Worm (Caenorhabditis elegans) whole organism, L4 larva: ENCODE results near the gene fipr-25.
A peak's percentile ranks its signal among the peaks of the same experiment; 100 is the strongest.

Source experiments
- D1046.2 ChIP-seq: fragments of 200-800 bp; sonication (Bioruptor generic); IDR thresholded peaks from 2 replicates; pipeline ENCODE4 v1.3.6; 2022; ENCODE audit warnings: missing genetic modification characterization, missing compliant biosample characterization
- F44E2.7 ChIP-seq: fragments of 200-800 bp; sonication (Bioruptor generic); IDR thresholded peaks from 2 replicates; pipeline ENCODE4 v2.1.2; 2022; ENCODE audit warnings: missing genetic modification characterization, missing compliant biosample characterization
- R02D3.7 ChIP-seq: fragments of 150-350 bp; sonication (generic microtip); optimal IDR thresholded peaks from 3 replicates; lab custom pipeline; 2014; ENCODE audit warnings: missing biosample characterization, missing genetic modification characterization
- Y105C5A.15 ChIP-seq: fragments of 200-800 bp; sonication (Bioruptor generic); IDR thresholded peaks from 2 replicates; pipeline ENCODE4 v1.3.6; 2022; ENCODE audit warnings: missing genetic modification characterization, missing compliant biosample characterization
- aha-1 ChIP-seq: fragments of 150-350 bp; peaks from one replicate; lab custom pipeline; 2014; ENCODE audit warnings: missing biosample characterization, missing genetic modification characterization
- ama-1 ChIP-seq: fragments of 150-350 bp; optimal IDR thresholded peaks from 2 replicates; lab custom pipeline; 2014; ENCODE audit warnings: inconsistent platforms, mixed read lengths
- arid-1 ChIP-seq: fragments of 200-800 bp; sonication (Bioruptor generic); conservative IDR thresholded peaks from 2 replicates; pipeline ENCODE4 v1.3.6; 2022; ENCODE audit warnings: missing genetic modification reagents, missing genetic modification characterization, missing compliant biosample characterization
- attf-4 ChIP-seq: sonication (generic microtip); optimal IDR thresholded peaks from 3 replicates; lab custom pipeline; 2017; ENCODE audit warnings: missing biosample characterization, missing genetic modification characterization
- ceh-32 ChIP-seq: sonication (generic microtip); optimal IDR thresholded peaks from 2 replicates; lab custom pipeline; 2016; ENCODE audit warnings: mild to moderate bottlenecking, missing genetic modification characterization, missing compliant biosample characterization; ENCODE audit not compliant: poor library complexity
- ceh-62 ChIP-seq: sonication (generic microtip); optimal IDR thresholded peaks from 2 replicates; lab custom pipeline; 2017; ENCODE audit warnings: missing biosample characterization, missing genetic modification characterization
- ceh-82 ChIP-seq: sonication (generic microtip); optimal IDR thresholded peaks from 2 replicates; lab custom pipeline; 2017; ENCODE audit warnings: missing biosample characterization, missing genetic modification characterization
- ctbp-1 ChIP-seq: fragments of 200-800 bp; sonication (Bioruptor generic); IDR thresholded peaks from 2 replicates; pipeline ENCODE4 v1.3.6; 2022; ENCODE audit warnings: missing genetic modification reagents, missing genetic modification characterization, missing compliant biosample characterization
- daf-16 ChIP-seq, 3 experiments: sonication (generic microtip); optimal IDR thresholded peaks; 2 replicates each; lab custom pipeline; 2016 to 2017; ENCODE audit warnings: missing genetic modification characterization in 3 of 3, missing genetic modification reagents in 3 of 3, mild to moderate bottlenecking in 2 of 3, missing compliant biosample characterization in 2 of 3, missing biosample characterization in 1 of 3, moderate library complexity in 1 of 3
- dmd-6 ChIP-seq: fragments of 200-800 bp; sonication (Bioruptor generic); IDR thresholded peaks from 2 replicates; pipeline ENCODE4 v1.3.6; 2022; ENCODE audit warnings: missing genetic modification reagents, missing genetic modification characterization, missing compliant biosample characterization
- dmd-9 ChIP-seq: fragments of 200-800 bp; sonication (Bioruptor generic); IDR thresholded peaks from 2 replicates; pipeline ENCODE4 v1.3.6; 2022; ENCODE audit warnings: missing genetic modification reagents, missing genetic modification characterization, missing compliant biosample characterization
- dve-1 ChIP-seq: sonication (generic microtip); optimal IDR thresholded peaks from 2 replicates; lab custom pipeline; 2017; ENCODE audit warnings: antibody characterized with exemption, mild to moderate bottlenecking, missing genetic modification characterization, missing compliant biosample characterization; ENCODE audit not compliant: insufficient read depth
- fos-1 ChIP-seq: fragments of 150-350 bp; optimal IDR thresholded peaks from 2 replicates; lab custom pipeline; 2014; ENCODE audit warnings: missing biosample characterization, missing genetic modification characterization
- hif-1 ChIP-seq, 2 experiments: sonication (generic microtip); optimal IDR thresholded peaks; 2 replicates each; lab custom pipeline; 2016 to 2017; ENCODE audit warnings: missing compliant biosample characterization in 2 of 2, missing genetic modification characterization in 2 of 2, missing genetic modification reagents in 2 of 2, missing genotype in 2 of 2, mild to moderate bottlenecking in 1 of 2
- hlh-11 ChIP-seq: fragments of 200-800 bp; sonication (Bioruptor generic); optimal IDR thresholded peaks from 2 replicates; lab custom pipeline; 2018; ENCODE audit warnings: mild to moderate bottlenecking, missing genetic modification characterization, missing compliant biosample characterization
- lin-1 ChIP-seq: fragments of 200-800 bp; sonication (Bioruptor generic); IDR thresholded peaks from 2 replicates; pipeline ENCODE4 v1.3.6; 2022; ENCODE audit warnings: missing genetic modification reagents, missing genetic modification characterization, missing compliant biosample characterization
- lin-13 ChIP-seq: fragments of 150-350 bp; optimal IDR thresholded peaks from 2 replicates; lab custom pipeline; 2014; ENCODE audit warnings: missing biosample characterization, missing genetic modification reagents, missing genetic modification characterization
- lin-29 ChIP-seq: fragments of 200-800 bp; sonication (Bioruptor generic); IDR thresholded peaks from 2 replicates; pipeline ENCODE4 v1.3.6; 2022; ENCODE audit warnings: missing genetic modification reagents, missing genetic modification characterization, missing compliant biosample characterization
- lir-3 ChIP-seq: sonication (generic microtip); optimal IDR thresholded peaks from 2 replicates; lab custom pipeline; 2016; ENCODE audit warnings: mild to moderate bottlenecking, missing genetic modification characterization, missing compliant biosample characterization
- madf-5 ChIP-seq, 2 experiments: fragments of 200-800 bp; sonication (Bioruptor generic); IDR thresholded peaks; 2 replicates each; pipeline ENCODE4 v1.3.6; 2022; ENCODE audit warnings: missing compliant biosample characterization in 2 of 2, missing genetic modification characterization in 2 of 2
- mdt-29 ChIP-seq: fragments of 200-800 bp; sonication (Bioruptor generic); IDR thresholded peaks from 2 replicates; pipeline ENCODE4 v1.3.6; 2022; ENCODE audit warnings: missing genetic modification reagents, missing genetic modification characterization, missing compliant biosample characterization
- mep-1 ChIP-seq: fragments of 150-350 bp; sonication (generic microtip); optimal IDR thresholded peaks from 3 replicates; lab custom pipeline; 2014; ENCODE audit warnings: missing biosample characterization, missing genetic modification characterization
- mes-2 ChIP-seq: sonication (generic microtip); optimal IDR thresholded peaks from 2 replicates; lab custom pipeline; 2016; ENCODE audit warnings: missing genotype, mild to moderate bottlenecking, missing genetic modification characterization, missing compliant biosample characterization; ENCODE audit not compliant: poor library complexity, severe bottlenecking
- mxl-3 ChIP-seq: fragments of 200-800 bp; sonication (Bioruptor generic); optimal IDR thresholded peaks from 2 replicates; lab custom pipeline; 2018; ENCODE audit warnings: mild to moderate bottlenecking, missing genetic modification characterization, missing compliant biosample characterization
- nhr-10 ChIP-seq: fragments of 150-350 bp; optimal IDR thresholded peaks from 2 replicates; lab custom pipeline; 2014; ENCODE audit warnings: missing biosample characterization, missing genetic modification characterization
- nhr-11 ChIP-seq: fragments of 150-350 bp; optimal IDR thresholded peaks from 2 replicates; lab custom pipeline; 2014; ENCODE audit warnings: missing biosample characterization, missing genetic modification characterization
- nhr-25 ChIP-seq: sonication (generic microtip); optimal IDR thresholded peaks from 2 replicates; lab custom pipeline; 2017; ENCODE audit warnings: missing genetic modification characterization, mild to moderate bottlenecking, missing compliant biosample characterization, antibody characterized with exemption, moderate library complexity, borderline replicate concordance; ENCODE audit not compliant: insufficient read depth
- nhr-41 ChIP-seq: fragments of 200-800 bp; sonication (Bioruptor generic); IDR thresholded peaks from 2 replicates; pipeline ENCODE4 v1.3.6; 2022; ENCODE audit warnings: missing genetic modification reagents, missing genetic modification characterization, missing compliant biosample characterization
- nhr-42 ChIP-seq: fragments of 200-800 bp; sonication (Bioruptor generic); IDR thresholded peaks from 2 replicates; pipeline ENCODE4 v1.3.6; 2022; ENCODE audit warnings: missing genetic modification characterization, missing compliant biosample characterization
- nhr-48 ChIP-seq: sonication (generic microtip); optimal IDR thresholded peaks from 2 replicates; lab custom pipeline; 2016; ENCODE audit warnings: mild to moderate bottlenecking, missing genetic modification characterization, missing compliant biosample characterization
- nhr-6 ChIP-seq: fragments of 150-350 bp; optimal IDR thresholded peaks from 2 replicates; lab custom pipeline; 2014; ENCODE audit warnings: missing biosample characterization, missing genetic modification characterization
- pha-4 ChIP-seq, 2 experiments: fragments of 150-350 bp in 1 of 2; fragments of 200-800 bp in 1 of 2; sonication (Bioruptor generic) in 1 of 2; IDR thresholded peaks in 1 of 2; optimal IDR thresholded peaks in 1 of 2; 2 replicates each; pipeline versions ENCODE4 v1.3.6 to Lab custom; 2014 to 2022; ENCODE audit warnings: missing genetic modification characterization in 2 of 2, missing genetic modification reagents in 2 of 2, missing biosample characterization in 1 of 2, missing compliant biosample characterization in 1 of 2
- php-3 ChIP-seq: fragments of 200-800 bp; sonication (Bioruptor generic); IDR thresholded peaks from 2 replicates; pipeline ENCODE4 v1.3.6; 2022; ENCODE audit warnings: missing genetic modification reagents, missing genetic modification characterization, missing compliant biosample characterization
- pqm-1 ChIP-seq: sonication (generic microtip); optimal IDR thresholded peaks from 2 replicates; lab custom pipeline; 2017; ENCODE audit warnings: missing biosample characterization, missing genetic modification characterization
- skn-1 ChIP-seq: fragments of 150-350 bp; optimal IDR thresholded peaks from 2 replicates; lab custom pipeline; 2014; ENCODE audit warnings: missing biosample characterization, missing genetic modification characterization
- tag-97 ChIP-seq: fragments of 200-800 bp; sonication (Bioruptor generic); IDR thresholded peaks from 2 replicates; pipeline ENCODE4 v1.3.6; 2022; ENCODE audit warnings: missing genetic modification characterization, missing compliant biosample characterization
- unc-130 ChIP-seq: sonication (generic microtip); optimal IDR thresholded peaks from 2 replicates; lab custom pipeline; 2016; ENCODE audit warnings: missing genetic modification reagents, missing genetic modification characterization, missing compliant biosample characterization
- unc-39 ChIP-seq: sonication (generic microtip); optimal IDR thresholded peaks from 2 replicates; lab custom pipeline; 2017; ENCODE audit warnings: missing biosample characterization, missing genetic modification characterization
- unc-62 ChIP-seq, 3 experiments: fragments of 150-350 bp in 1 of 3; sonication (generic microtip); optimal IDR thresholded peaks in 2 of 3; peaks in 1 of 3; 1 replicate in 1 of 3; 2 replicates in 2 of 3; lab custom pipeline; 2014 to 2017; ENCODE audit warnings: missing biosample characterization in 3 of 3, missing genetic modification characterization in 3 of 3, missing genetic modification reagents in 3 of 3, missing genotype in 1 of 3
- ztf-11 ChIP-seq: fragments of 150-350 bp; optimal IDR thresholded peaks from 2 replicates; lab custom pipeline; 2014; ENCODE audit warnings: missing biosample characterization, missing genetic modification characterization

Gene fipr-25

ce11 chrV:1927015-1927414, 30.2 kb upstream of the fipr-25 start, which contains the start of gene T06A1.5 (continued):
- TF ChIP-seq ceh-62 (no peak), dmd-6 (GFP tag; lab: Robert Waterston, UW) (peak; percentile 61; the same call in 1 of the 2 replicates), ceh-82 (tag; lab: Kevin White, UChicago) (no peak), mxl-3 (GFP tag; lab: Kevin White, UChicago) (peak; percentile 1), Y105C5A.15 (no peak), madf-5 (GFP tag; IDR thresholded peaks at IDR 0.05; lab: Robert Waterston, UW) (no peak), unc-39 (tag; lab: Kevin White, UChicago) (no peak), ctbp-1 (no peak), attf-4 (tag; lab: Kevin White, UChicago) (no peak), ama-1 (lab: Kevin White, UChicago) (no peak), mes-2 (tag; lab: Kevin White, UChicago) (no peak), lin-13 (GFP tag; lab: Kevin White, UChicago) (no peak), daf-16 (GFP tag; optimal IDR thresholded peaks at IDR 0.05; lab: Kevin White, UChicago) (no peak), daf-16 (tag; optimal IDR thresholded peaks at IDR 0.05; lab: Kevin White, UChicago) (peak; percentile 51), nhr-6 (tag; lab: Kevin White, UChicago) (no peak), arid-1 (GFP tag; lab: Robert Waterston, UW) (no peak), mdt-29 (GFP tag; lab: Robert Waterston, UW) (no peak), dve-1 (tag; lab: Kevin White, UChicago) (peak; percentile 66), lin-29 (no peak), pha-4 (GFP tag; IDR thresholded peaks at IDR 0.05; lab: Robert Waterston, UW) (no peak), pha-4 (tag; optimal IDR thresholded peaks at IDR 0.05; lab: Kevin White, UChicago) (no peak), ceh-32 (tag; lab: Kevin White, UChicago) (no peak), lir-3 (no peak), F44E2.7 (no peak), pqm-1 (peak; percentile 90), lin-1 (no peak), D1046.2 (GFP tag; lab: Robert Waterston, UW) (no peak), ztf-11 (tag; lab: Kevin White, UChicago) (no peak)

- no peak for TF ChIP-seq skn-1 (tag; lab: Kevin White, UChicago)
- peak; percentile 95 for TF ChIP-seq aha-1
These were observed 28.7 kb upstream of the fipr-25 start for ce11 chrV:1928473-1928872.

- TF ChIP-seq pha-4 (GFP tag; IDR thresholded peaks at IDR 0.05; lab: Robert Waterston, UW) (no peak), pha-4 (tag; optimal IDR thresholded peaks at IDR 0.05; lab: Kevin White, UChicago) (no peak), aha-1 (peak; percentile 71), R02D3.7 (no peak), nhr-48 (tag; lab: Kevin White, UChicago) (no peak), unc-62 (GFP tag; optimal IDR thresholded peaks at IDR 0.05 in 1 of 2; lab: Kevin White, UChicago) (peak in 1 of 2 experiments; percentile 26), unc-62 (tag; optimal IDR thresholded peaks at IDR 0.05; lab: Kevin White, UChicago) (no peak)
These were observed 21.7 kb upstream of the fipr-25 start for ce11 chrV:1935494-1935893.

- TF ChIP-seq nhr-10 (tag; lab: Kevin White, UChicago), result no peak
- no peak for TF ChIP-seq ceh-32 (tag; lab: Kevin White, UChicago)
- no peak for TF ChIP-seq nhr-48 (tag; lab: Kevin White, UChicago)
- TF ChIP-seq hif-1 (tag; optimal IDR thresholded peaks at IDR 0.05; lab: Kevin White, UChicago), result no peak
- TF ChIP-seq hlh-11 (tag; lab: Kevin White, UChicago), result no peak
- TF ChIP-seq php-3 (GFP tag; lab: Robert Waterston, UW), result no peak
- no peak for TF ChIP-seq nhr-11 (tag; lab: Kevin White, UChicago)
- TF ChIP-seq dmd-9 (GFP tag; lab: Robert Waterston, UW), result no peak
- TF ChIP-seq mep-1, result no peak
- no peak for TF ChIP-seq fos-1 (tag; lab: Kevin White, UChicago)
- TF ChIP-seq nhr-6 (tag; lab: Kevin White, UChicago), result no peak
- no peak for TF ChIP-seq lin-13 (GFP tag; lab: Kevin White, UChicago)
- TF ChIP-seq Y105C5A.15, result no peak
- TF ChIP-seq tag-97 (GFP tag; lab: Robert Waterston, UW), result no peak
- TF ChIP-seq unc-130, result no peak
- no peak for TF ChIP-seq nhr-41
- TF ChIP-seq nhr-42 (GFP tag; lab: Robert Waterston, UW), result no peak
- TF ChIP-seq pqm-1, result no peak
- TF ChIP-seq lir-3, result no peak
- no peak for TF ChIP-seq nhr-25 (tag; lab: Kevin White, UChicago)
These were observed 19.2 kb upstream of the fipr-25 start, which contains the start of gene glb-25 for ce11 chrV:1937963-1938362. Gene glb-25 (plus strand): TSS chrV:1938263.
